Worm (Caenorhabditis elegans) whole organism, L1 larva: ENCODE measurements around the gene T20B12.3.

Source experiments
- C16A3.4 ChIP-seq: fragments of 150-350 bp; optimal IDR thresholded peaks from 2 replicates; lab custom pipeline; 2014; ENCODE audit warnings: missing biosample characterization, missing genetic modification characterization
- C34B4.2 ChIP-seq: sonication (generic microtip); optimal IDR thresholded peaks from 2 replicates; lab custom pipeline; 2017; ENCODE audit warnings: mild to moderate bottlenecking, missing genetic modification characterization, missing compliant biosample characterization
- aly-2 ChIP-seq: fragments of 150-350 bp; optimal IDR thresholded peaks from 2 replicates; lab custom pipeline; 2014; ENCODE audit warnings: missing biosample characterization, missing genetic modification characterization
- ama-1 ChIP-seq: fragments of 150-350 bp; optimal IDR thresholded peaks from 2 replicates; lab custom pipeline; 2014
- ceh-63 ChIP-seq: fragments of 200-800 bp; sonication (Bioruptor generic); optimal IDR thresholded peaks from 2 replicates; lab custom pipeline; 2018; ENCODE audit warnings: mild to moderate bottlenecking, missing genetic modification characterization, missing compliant biosample characterization
- ceh-82 ChIP-seq, 3 experiments: fragments of 150-350 bp in 1 of 3; sonication (generic microtip) in 2 of 3; optimal IDR thresholded peaks; 2 replicates each; lab custom pipeline; 2014 to 2017; ENCODE audit warnings: missing biosample characterization in 3 of 3, missing genetic modification characterization in 3 of 3
- ces-1 ChIP-seq: fragments of 150-350 bp; optimal IDR thresholded peaks from 2 replicates; lab custom pipeline; 2014; ENCODE audit warnings: missing biosample characterization, missing genetic modification reagents, missing genetic modification characterization
- efl-1 ChIP-seq, 4 experiments: fragments of 150-350 bp; optimal IDR thresholded peaks in 3 of 4; peaks in 1 of 4; 1 replicate in 1 of 4; 2 replicates in 3 of 4; lab custom pipeline; 2014; ENCODE audit warnings: missing biosample characterization in 2 of 4, missing genetic modification characterization in 2 of 4, missing genetic modification reagents in 2 of 4
- egl-13 ChIP-seq: sonication (generic microtip); optimal IDR thresholded peaks from 2 replicates; lab custom pipeline; 2016; ENCODE audit warnings: missing genotype, missing genetic modification reagents, missing genetic modification characterization, missing compliant biosample characterization
- elt-2 ChIP-seq: sonication (generic microtip); optimal IDR thresholded peaks from 2 replicates; lab custom pipeline; 2016; ENCODE audit warnings: missing genetic modification characterization, mild to moderate bottlenecking, inconsistent platforms, missing compliant biosample characterization, missing genetic modification reagents
- fos-1 ChIP-seq: fragments of 150-350 bp; optimal IDR thresholded peaks from 2 replicates; lab custom pipeline; 2014; ENCODE audit warnings: missing biosample characterization, missing genetic modification characterization
- grh-1 ChIP-seq: fragments of 200-800 bp; sonication (Bioruptor generic); IDR thresholded peaks from 2 replicates; pipeline ENCODE4 v1.3.6; 2022; ENCODE audit warnings: missing genetic modification reagents, missing genetic modification characterization, missing compliant biosample characterization
- hlh-4 ChIP-seq: sonication (generic microtip); optimal IDR thresholded peaks from 2 replicates; lab custom pipeline; 2016; ENCODE audit warnings: mild to moderate bottlenecking, missing genetic modification characterization, missing compliant biosample characterization
- irx-1 ChIP-seq: sonication (generic microtip); optimal IDR thresholded peaks from 2 replicates; lab custom pipeline; 2016; ENCODE audit warnings: missing genetic modification characterization, missing compliant biosample characterization
- isw-1 ChIP-seq: fragments of 200-800 bp; sonication (Bioruptor generic); IDR thresholded peaks from 2 replicates; pipeline ENCODE4 v1.3.6; 2022; ENCODE audit warnings: missing genetic modification characterization, missing compliant biosample characterization
- jun-1 ChIP-seq: fragments of 150-350 bp; optimal IDR thresholded peaks from 2 replicates; lab custom pipeline; 2014; ENCODE audit warnings: missing biosample characterization, missing genetic modification reagents, missing genetic modification characterization
- lin-14 ChIP-seq: fragments of 200-800 bp; sonication (Bioruptor generic); optimal IDR thresholded peaks from 2 replicates; lab custom pipeline; 2018; ENCODE audit warnings: mild to moderate bottlenecking, missing genetic modification characterization, moderate library complexity, missing compliant biosample characterization
- lin-35 ChIP-seq, 2 experiments: fragments of 150-350 bp; optimal IDR thresholded peaks; 2 replicates each; lab custom pipeline; 2014; ENCODE audit warnings: missing biosample characterization in 2 of 2, missing genetic modification characterization in 2 of 2, missing genetic modification reagents in 2 of 2
- lin-39 ChIP-seq: fragments of 150-350 bp; optimal IDR thresholded peaks from 2 replicates; lab custom pipeline; 2014; ENCODE audit warnings: missing biosample characterization, missing genetic modification reagents, missing genetic modification characterization
- lir-3 ChIP-seq: sonication (generic microtip); optimal IDR thresholded peaks from 2 replicates; lab custom pipeline; 2016; ENCODE audit warnings: mild to moderate bottlenecking, missing genetic modification characterization, moderate library complexity, missing compliant biosample characterization; ENCODE audit not compliant: poor library complexity
- lsy-2 ChIP-seq, 2 experiments: fragments of 150-350 bp; optimal IDR thresholded peaks; 2 replicates each; lab custom pipeline; 2014; ENCODE audit warnings: missing biosample characterization in 2 of 2, missing genetic modification characterization in 2 of 2
- mdl-1 ChIP-seq, 2 experiments: fragments of 150-350 bp; optimal IDR thresholded peaks; 2 replicates each; lab custom pipeline; 2014 to 2017; ENCODE audit warnings: missing biosample characterization in 2 of 2, missing genetic modification characterization in 2 of 2, inconsistent platforms in 1 of 2
- nhr-76 ChIP-seq: sonication (generic microtip); optimal IDR thresholded peaks from 2 replicates; lab custom pipeline; 2017; ENCODE audit warnings: missing biosample characterization, missing genetic modification characterization
- nhr-85 ChIP-seq: sonication (generic microtip); peaks from one replicate; lab custom pipeline; 2016; ENCODE audit warnings: missing genetic modification characterization, inconsistent platforms, missing compliant biosample characterization
- rnt-1 ChIP-seq: sonication (generic microtip); optimal IDR thresholded peaks from 2 replicates; lab custom pipeline; 2016; ENCODE audit warnings: mild to moderate bottlenecking, missing genetic modification characterization, moderate library complexity, missing compliant biosample characterization
- skn-1 ChIP-seq: fragments of 150-350 bp; optimal IDR thresholded peaks from 2 replicates; lab custom pipeline; 2014; ENCODE audit warnings: missing biosample characterization, missing genetic modification characterization
- snpc-4 ChIP-seq: fragments of 150-350 bp; optimal IDR thresholded peaks from 2 replicates; lab custom pipeline; 2014; ENCODE audit warnings: missing biosample characterization, missing genetic modification characterization
- snu-23 ChIP-seq: sonication (generic microtip); optimal IDR thresholded peaks from 2 replicates; lab custom pipeline; 2016; ENCODE audit warnings: missing genetic modification characterization, missing compliant biosample characterization
- sox-4 ChIP-seq: sonication (generic microtip); optimal IDR thresholded peaks from 2 replicates; lab custom pipeline; 2016; ENCODE audit warnings: missing genetic modification characterization, missing compliant biosample characterization
- sptf-1 ChIP-seq: fragments of 150-350 bp; optimal IDR thresholded peaks from 2 replicates; lab custom pipeline; 2014; ENCODE audit warnings: missing biosample characterization, missing genetic modification characterization
- sup-37 ChIP-seq: fragments of 200-800 bp; sonication (Bioruptor generic); optimal IDR thresholded peaks from 2 replicates; lab custom pipeline; 2018; ENCODE audit warnings: mild to moderate bottlenecking, missing genetic modification characterization, missing compliant biosample characterization
- swsn-7 ChIP-seq: sonication (generic microtip); optimal IDR thresholded peaks from 2 replicates; lab custom pipeline; 2016; ENCODE audit warnings: missing genetic modification characterization, missing compliant biosample characterization
- tbx-2 ChIP-seq: sonication (generic microtip); optimal IDR thresholded peaks from 2 replicates; lab custom pipeline; 2016; ENCODE audit warnings: missing genetic modification characterization, missing compliant biosample characterization
- unc-130 ChIP-seq: fragments of 150-350 bp; optimal IDR thresholded peaks from 2 replicates; lab custom pipeline; 2017; ENCODE audit warnings: missing biosample characterization, missing genetic modification characterization, inconsistent platforms
- unc-62 ChIP-seq: fragments of 150-350 bp; optimal IDR thresholded peaks from 2 replicates; lab custom pipeline; 2014; ENCODE audit warnings: missing biosample characterization, missing genetic modification reagents, missing genetic modification characterization
- xbp-1 ChIP-seq: sonication (generic microtip); optimal IDR thresholded peaks from 2 replicates; lab custom pipeline; 2016; ENCODE audit warnings: missing genetic modification characterization, missing compliant biosample characterization
- zip-4 ChIP-seq: fragments of 200-800 bp; sonication (Bioruptor generic); optimal IDR thresholded peaks from 2 replicates; lab custom pipeline; 2018; ENCODE audit warnings: mild to moderate bottlenecking, missing genetic modification characterization, moderate library complexity, missing compliant biosample characterization
- ztf-11 ChIP-seq, 2 experiments: sonication (generic microtip); optimal IDR thresholded peaks; 2 replicates each; lab custom pipeline; 2016 to 2017; ENCODE audit warnings: missing genetic modification characterization in 2 of 2, missing biosample characterization in 1 of 2, missing compliant biosample characterization in 1 of 2
- ztf-4 ChIP-seq: fragments of 150-350 bp; optimal IDR thresholded peaks from 2 replicates; lab custom pipeline; 2014; ENCODE audit warnings: missing biosample characterization, missing genetic modification characterization

The T20B12.3 gene

DNA sequence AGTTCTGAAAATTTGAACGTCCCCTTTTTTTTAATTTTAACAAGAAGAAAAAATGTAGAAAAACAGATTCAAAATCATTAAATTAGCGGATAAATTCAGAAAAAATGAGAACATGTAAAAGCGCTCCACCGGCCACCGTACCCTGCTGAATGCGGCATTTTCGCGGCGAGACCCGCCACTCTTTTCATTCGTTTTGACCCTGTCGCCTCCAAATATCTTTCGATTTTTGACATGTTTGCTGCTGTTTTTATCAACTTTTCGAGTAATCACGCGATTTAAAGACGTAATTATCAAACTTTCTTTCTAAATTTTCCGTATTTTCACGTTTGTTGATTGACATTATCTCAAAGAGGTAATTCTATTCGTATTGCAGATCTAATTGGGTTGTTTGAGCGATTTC, 45.7 kb upstream of the T20B12.3 start, which contains the start of gene gsp-2 (continued):
- TF ChIP-seq zip-4 (GFP tag; lab: Kevin White, UChicago) (no peak), ztf-11 (tag; optimal IDR thresholded peaks at IDR 0.05; lab: Kevin White, UChicago) (no peak), xbp-1 (tag; lab: Kevin White, UChicago) (peak; percentile 63), ztf-4 (peak; percentile 36), grh-1 (GFP tag; lab: Robert Waterston, UW) (0 out of 2 replicates have a peak, but pooled peaks have one; percentile 5), egl-13 (no peak), jun-1 (peak; percentile 46), fos-1 (tag; lab: Kevin White, UChicago) (peak; percentile 26), C16A3.4 (tag; lab: Kevin White, UChicago) (peak; percentile 74), hlh-4 (tag; lab: Kevin White, UChicago) (no peak), skn-1 (peak; percentile 85), C34B4.2 (tag; lab: Kevin White, UChicago) (no peak), aly-2 (no peak), tbx-2 (tag; lab: Kevin White, UChicago) (peak; percentile 60), ceh-63 (GFP tag; lab: Kevin White, UChicago) (no peak), lin-35 (GFP tag; optimal IDR thresholded peaks at IDR 0.05; lab: Kevin White, UChicago) (peak; percentile 83), mdl-1 (tag; optimal IDR thresholded peaks at IDR 0.05; lab: Kevin White, UChicago) (peak in 1 of 2 experiments; percentile 74), ces-1 (GFP tag; lab: Kevin White, UChicago) (no peak), isw-1 (GFP tag; lab: Robert Waterston, UW) (peak; percentile 73), unc-130 (tag; lab: Kevin White, UChicago) (peak; percentile 81), lir-3 (tag; lab: Kevin White, UChicago) (no peak), ceh-82 (tag; optimal IDR thresholded peaks at IDR 0.05; lab: Kevin White, UChicago) (peak; percentile 52 to 67 (median 60)), nhr-76 (tag; lab: Kevin White, UChicago) (no peak), sptf-1 (tag; lab: Kevin White, UChicago) (no peak), sox-4 (no peak), sup-37 (no peak), snpc-4 (tag; lab: Kevin White, UChicago) (no peak), irx-1 (tag; lab: Kevin White, UChicago) (no peak), nhr-85 (tag; lab: Kevin White, UChicago) (peak; percentile 48), unc-62 (GFP tag; lab: Kevin White, UChicago) (no peak), lin-14 (GFP tag; lab: Kevin White, UChicago) (peak; percentile 85), lin-39 (tag; lab: Kevin White, UChicago) (no peak)

DNA sequence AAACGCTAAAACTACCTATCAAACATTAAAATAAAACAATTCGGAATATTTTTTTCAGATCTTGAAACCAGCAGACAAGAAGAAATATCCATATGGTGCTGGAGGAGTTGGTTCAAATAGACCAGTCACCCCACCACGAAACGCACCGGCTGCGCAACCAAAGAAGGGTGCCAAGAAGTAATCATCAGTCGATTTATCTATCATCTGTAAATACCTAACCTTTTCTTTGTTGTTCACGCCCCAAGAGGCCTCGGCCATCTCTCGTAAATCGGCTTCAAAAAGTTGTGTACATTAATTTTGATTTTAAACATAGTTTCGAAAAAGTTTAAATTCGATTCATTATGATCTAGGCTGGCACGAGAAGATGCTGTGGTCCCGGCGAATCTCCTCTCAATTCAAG, 43.9 kb upstream of the T20B12.3 start:
- TF ChIP-seq grh-1 (GFP tag; lab: Robert Waterston, UW) (peak; percentile 41; the same call in 1 of the 2 replicates), snu-23 (GFP tag; lab: Kevin White, UChicago) (no peak)

DNA sequence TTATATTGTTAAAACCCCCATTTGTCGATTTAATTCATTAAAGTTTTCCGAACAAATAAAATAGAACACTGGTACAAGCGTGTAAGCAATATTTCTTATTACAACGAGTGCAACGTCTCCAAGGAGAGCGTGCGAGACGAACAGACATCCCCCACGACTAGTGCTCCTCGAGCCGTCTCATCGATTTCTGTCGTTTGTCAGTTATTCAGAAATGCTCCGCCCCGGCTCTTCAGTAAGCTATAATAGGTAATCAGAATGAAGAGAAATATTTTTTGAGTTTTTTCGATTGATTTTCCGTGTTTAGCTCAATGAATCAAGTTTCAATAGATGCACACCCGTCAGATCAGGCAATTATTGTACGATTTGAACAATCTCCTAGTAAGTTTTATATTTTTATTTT, 43.2 kb upstream of the T20B12.3 start, which contains the start of gene kap-1:
kap-1 (plus strand) TSS at position 143 of the 400 bp plus-strand sequence.
- TF ChIP-seq efl-1 (optimal IDR thresholded peaks at IDR 0.05; lab: Kevin White, UChicago) (no peak), efl-1 (GFP tag; optimal IDR thresholded peaks at IDR 0.05 in 1 of 2; lab: Kevin White, UChicago) (peak in 1 of 2 experiments; percentile 86), lsy-2 (tag; optimal IDR thresholded peaks at IDR 0.05; lab: Kevin White, UChicago) (peak in 1 of 2 experiments; percentile 12), ama-1 (lab: Kevin White, UChicago) (peak; percentile 42), snu-23 (GFP tag; lab: Kevin White, UChicago) (no peak), elt-2 (tag; lab: Kevin White, UChicago) (peak; percentile 14), rnt-1 (tag; lab: Kevin White, UChicago) (peak; percentile 9), swsn-7 (no peak)
- TF ChIP-seq, all 84 proteins: peak for 5
